Fruit fly (Drosophila melanogaster) whole organism, embryonic: ENCODE data around the gene Gr93a.
A peak's percentile ranks its signal among the peaks of the same experiment; 100 is the strongest.

Experiments
- Abd-B ChIP-seq: fragments of 200-800 bp; sonication (Bioruptor generic); optimal IDR thresholded peaks from 2 replicates; lab custom pipeline; 2018; ENCODE audit warnings: missing biosample characterization, mild to moderate bottlenecking, missing genetic modification characterization, moderate library complexity
- Adf1 ChIP-seq: fragments of 200-800 bp; sonication (Bioruptor generic); IDR thresholded peaks from 2 replicates; pipeline ENCODE4 v1.3.6; 2022; ENCODE audit warnings: missing biosample characterization, missing genetic modification characterization
- CG12299 ChIP-seq: fragments of 200-800 bp; sonication (Bioruptor generic); optimal IDR thresholded peaks from 2 replicates; lab custom pipeline; 2018; ENCODE audit warnings: missing biosample characterization, mild to moderate bottlenecking, missing genetic modification characterization
- CG1233 ChIP-seq: fragments of 200-800 bp; sonication (Bioruptor generic); optimal IDR thresholded peaks from 4 replicates; lab custom pipeline; 2018; ENCODE audit warnings: missing biosample characterization, mild to moderate bottlenecking, missing genetic modification characterization
- CG14667 ChIP-seq: fragments of 200-800 bp; sonication (Bioruptor generic); IDR thresholded peaks from 2 replicates; pipeline ENCODE4 v1.3.6; 2022; ENCODE audit warnings: missing biosample characterization, missing genetic modification characterization
- CG15696 ChIP-seq: fragments of 200-800 bp; sonication (Bioruptor generic); optimal IDR thresholded peaks from 2 replicates; lab custom pipeline; 2019; ENCODE audit warnings: missing biosample characterization, mild to moderate bottlenecking, missing genetic modification characterization, moderate library complexity
- CG17385 ChIP-seq: fragments of 200-800 bp; sonication (Bioruptor generic); optimal IDR thresholded peaks from 3 replicates; lab custom pipeline; 2018; ENCODE audit warnings: missing biosample characterization, mild to moderate bottlenecking, missing genetic modification characterization
- CG17568 ChIP-seq: fragments of 200-800 bp; sonication (Bioruptor generic); optimal IDR thresholded peaks from 2 replicates; lab custom pipeline; 2018; ENCODE audit warnings: missing biosample characterization, mild to moderate bottlenecking, missing genetic modification characterization, moderate library complexity
- CG17829 ChIP-seq: fragments of 200-800 bp; optimal IDR thresholded peaks from 2 replicates; lab custom pipeline; 2019; ENCODE audit warnings: missing biosample characterization, mild to moderate bottlenecking, missing genetic modification characterization, moderate library complexity
- CG18764 ChIP-seq: fragments of 200-800 bp; sonication (Bioruptor generic); optimal IDR thresholded peaks from 3 replicates; lab custom pipeline; 2016; ENCODE audit warnings: missing biosample characterization, missing genetic modification characterization
- CG32767 ChIP-seq: fragments of 200-800 bp; sonication (Bioruptor generic); IDR thresholded peaks from 2 replicates; pipeline ENCODE4 v1.3.6; 2022; ENCODE audit warnings: missing biosample characterization, missing genetic modification characterization
- CG3838 ChIP-seq: fragments of 200-800 bp; sonication (Bioruptor generic); optimal IDR thresholded peaks from 3 replicates; lab custom pipeline; 2016; ENCODE audit warnings: missing biosample characterization, missing genetic modification characterization
- CG4617 ChIP-seq: fragments of 200-800 bp; sonication (Bioruptor generic); optimal IDR thresholded peaks from 3 replicates; lab custom pipeline; 2016; ENCODE audit warnings: missing biosample characterization, missing genetic modification characterization, borderline replicate concordance
- CG4730 ChIP-seq: fragments of 200-800 bp; sonication (Bioruptor generic); IDR thresholded peaks from 2 replicates; pipeline ENCODE4 v1.3.6; 2022; ENCODE audit warnings: missing biosample characterization, missing genetic modification characterization
- CG6175 ChIP-seq: fragments of 200-800 bp; sonication (Bioruptor generic); IDR thresholded peaks from 3 replicates; pipeline ENCODE4 v1.3.6; 2022; ENCODE audit warnings: missing biosample characterization, missing genetic modification characterization
- CG7963 ChIP-seq: fragments of 200-800 bp; sonication (Bioruptor generic); IDR thresholded peaks from 3 replicates; pipeline ENCODE4 v1.3.6; 2022; ENCODE audit warnings: missing biosample characterization, missing genetic modification characterization; ENCODE audit not compliant: partially characterized antibody
- CG7987 ChIP-seq: fragments of 200-800 bp; sonication (Bioruptor generic); optimal IDR thresholded peaks from 2 replicates; lab custom pipeline; 2018; ENCODE audit warnings: missing biosample characterization, mild to moderate bottlenecking, missing genetic modification characterization, moderate library complexity
- CG9437 ChIP-seq: fragments of 200-800 bp; sonication (Bioruptor generic); optimal IDR thresholded peaks from 2 replicates; lab custom pipeline; 2018; ENCODE audit warnings: missing biosample characterization, mild to moderate bottlenecking, missing genetic modification characterization
- CTCF ChIP-seq: fragments of 200-800 bp; sonication (Bioruptor generic); optimal IDR thresholded peaks from 2 replicates; lab custom pipeline; 2017; ENCODE audit warnings: missing biosample characterization, mild to moderate bottlenecking, missing genetic modification characterization, moderate library complexity
- Dfd ChIP-seq, 2 experiments: fragments of >200 bp; optimal IDR thresholded peaks; 2 replicates each; lab custom pipeline; 2017; ENCODE audit warnings: missing biosample characterization in 2 of 2, missing genetic modification characterization in 2 of 2
- NK7.1 ChIP-seq: fragments of 200-800 bp; sonication (Bioruptor generic); optimal IDR thresholded peaks from 3 replicates; lab custom pipeline; 2016; ENCODE audit warnings: missing biosample characterization, missing genetic modification characterization
- Nf-YC ChIP-seq: fragments of 200-800 bp; optimal IDR thresholded peaks from 3 replicates; lab custom pipeline; 2019; ENCODE audit warnings: missing biosample characterization, mild to moderate bottlenecking, missing genetic modification characterization, moderate library complexity
- Opbp ChIP-seq: fragments of 200-800 bp; sonication (Bioruptor generic); IDR thresholded peaks from 3 replicates; pipeline ENCODE4 v1.3.6; 2022; ENCODE audit warnings: missing biosample characterization, missing genetic modification characterization; ENCODE audit not compliant: partially characterized antibody
- PHDP ChIP-seq: fragments of 200-800 bp; sonication (Bioruptor generic); optimal IDR thresholded peaks from 3 replicates; lab custom pipeline; 2018; ENCODE audit warnings: missing biosample characterization, mild to moderate bottlenecking, missing genetic modification characterization, moderate library complexity
- Rfx ChIP-seq: fragments of 200-800 bp; sonication (Bioruptor generic); IDR thresholded peaks from 2 replicates; pipeline ENCODE4 v1.3.6; 2022; ENCODE audit warnings: missing biosample characterization, missing genetic modification characterization
- Sry-β ChIP-seq: fragments of 200-800 bp; sonication (Bioruptor generic); optimal IDR thresholded peaks from 2 replicates; lab custom pipeline; 2018; ENCODE audit warnings: missing biosample characterization, mild to moderate bottlenecking, missing genetic modification characterization, moderate library complexity
- Taf1 ChIP-seq: fragments of 200-800 bp; sonication (Bioruptor generic); IDR thresholded peaks from 2 replicates; pipeline ENCODE4 v1.3.6; 2022; ENCODE audit warnings: missing biosample characterization, missing genetic modification characterization
- bcd ChIP-seq: fragments of 200-800 bp; sonication (Bioruptor generic); optimal IDR thresholded peaks from 2 replicates; lab custom pipeline; 2017; ENCODE audit warnings: missing biosample characterization, mild to moderate bottlenecking, missing genetic modification characterization
- bowl ChIP-seq: fragments of 200-800 bp; sonication (Bioruptor generic); IDR thresholded peaks from 2 replicates; pipeline ENCODE4 v1.3.6; 2022; ENCODE audit warnings: missing biosample characterization, missing genetic modification characterization
- bsh ChIP-seq, 2 experiments: fragments of 200-800 bp; sonication (Bioruptor generic); optimal IDR thresholded peaks; 2 replicates each; lab custom pipeline; 2017 to 2018; ENCODE audit warnings: mild to moderate bottlenecking in 2 of 2, missing biosample characterization in 2 of 2, missing genetic modification characterization in 2 of 2, moderate library complexity in 1 of 2
- cad ChIP-seq: fragments of >200 bp; optimal IDR thresholded peaks from 2 replicates; lab custom pipeline; 2017; ENCODE audit warnings: missing biosample characterization, missing genetic modification characterization
- esg ChIP-seq: fragments of 200-800 bp; sonication (Bioruptor generic); conservative IDR thresholded peaks from 2 replicates; pipeline ENCODE4 v1.3.6; 2022; ENCODE audit warnings: missing biosample characterization, missing genetic modification characterization
- ewg ChIP-seq: fragments of 200-800 bp; sonication (Bioruptor generic); optimal IDR thresholded peaks from 3 replicates; lab custom pipeline; 2017; ENCODE audit warnings: mild to moderate bottlenecking, missing biosample characterization, missing genetic modification reagents, missing genetic modification characterization
- eyg ChIP-seq: fragments of 200-800 bp; sonication (Bioruptor generic); optimal IDR thresholded peaks from 3 replicates; lab custom pipeline; 2016; ENCODE audit warnings: missing biosample characterization, missing genetic modification characterization
- grau ChIP-seq: fragments of 200-800 bp; optimal IDR thresholded peaks from 3 replicates; lab custom pipeline; 2019; ENCODE audit warnings: missing biosample characterization, mild to moderate bottlenecking, missing genetic modification characterization, moderate library complexity
- gro ChIP-seq: fragments of 200-800 bp; sonication (Bioruptor generic); optimal IDR thresholded peaks from 2 replicates; lab custom pipeline; 2016; ENCODE audit warnings: missing biosample characterization, missing genetic modification characterization
- jing ChIP-seq: fragments of 200-800 bp; sonication (Bioruptor generic); optimal IDR thresholded peaks from 2 replicates; lab custom pipeline; 2018; ENCODE audit warnings: missing biosample characterization, mild to moderate bottlenecking, missing genetic modification characterization
- nmo ChIP-seq: fragments of 200-800 bp; sonication (Bioruptor generic); optimal IDR thresholded peaks from 2 replicates; lab custom pipeline; 2018; ENCODE audit warnings: missing biosample characterization, mild to moderate bottlenecking, missing genetic modification characterization, moderate library complexity
- phol ChIP-seq: fragments of 200-800 bp; sonication (Bioruptor generic); optimal IDR thresholded peaks from 3 replicates; lab custom pipeline; 2018; ENCODE audit warnings: missing biosample characterization, mild to moderate bottlenecking, missing genetic modification characterization, moderate library complexity
- psq ChIP-seq: fragments of 200-800 bp; sonication (Bioruptor generic); optimal IDR thresholded peaks from 2 replicates; lab custom pipeline; 2017; ENCODE audit warnings: missing biosample characterization, missing genetic modification characterization
- ro ChIP-seq: fragments of 200-800 bp; sonication (Bioruptor generic); IDR thresholded peaks from 2 replicates; pipeline ENCODE4 v1.3.6; 2022; ENCODE audit warnings: missing biosample characterization, missing genetic modification characterization
- salm ChIP-seq: fragments of 200-800 bp; sonication (Bioruptor generic); optimal IDR thresholded peaks from 2 replicates; lab custom pipeline; 2018; ENCODE audit warnings: missing biosample characterization, mild to moderate bottlenecking, missing genetic modification characterization
- sisA ChIP-seq: fragments of 200-800 bp; sonication (Bioruptor generic); IDR thresholded peaks from 2 replicates; pipeline ENCODE4 v1.3.6; 2022; ENCODE audit warnings: missing biosample characterization, missing genetic modification characterization
- slbo ChIP-seq: fragments of 200-800 bp; sonication (Bioruptor generic); IDR thresholded peaks from 2 replicates; pipeline ENCODE4 v1.3.6; 2022; ENCODE audit warnings: missing biosample characterization, missing genetic modification characterization
- so ChIP-seq: fragments of 200-800 bp; sonication (Bioruptor generic); IDR thresholded peaks from 3 replicates; pipeline ENCODE4 v1.3.6; 2022; ENCODE audit warnings: missing biosample characterization, missing genetic modification characterization
- stc ChIP-seq: fragments of 200-800 bp; sonication (Bioruptor generic); IDR thresholded peaks from 2 replicates; pipeline ENCODE4 v1.3.6; 2022; ENCODE audit warnings: missing biosample characterization, missing genetic modification characterization
- sug ChIP-seq: fragments of 200-800 bp; optimal IDR thresholded peaks from 2 replicates; lab custom pipeline; 2019; ENCODE audit warnings: missing biosample characterization, mild to moderate bottlenecking, missing genetic modification characterization, moderate library complexity
- trem ChIP-seq: fragments of 200-800 bp; optimal IDR thresholded peaks from 3 replicates; lab custom pipeline; 2019; ENCODE audit warnings: missing biosample characterization, mild to moderate bottlenecking, missing genetic modification characterization, moderate library complexity
- zen ChIP-seq: fragments of 200-800 bp; sonication (Bioruptor generic); optimal IDR thresholded peaks from 3 replicates; lab custom pipeline; 2018; ENCODE audit warnings: missing biosample characterization, mild to moderate bottlenecking, missing genetic modification characterization, moderate library complexity
- zfh1 ChIP-seq: fragments of 200-800 bp; sonication (Bioruptor generic); IDR thresholded peaks from 3 replicates; pipeline ENCODE4 v1.3.6; 2022; ENCODE audit warnings: missing biosample characterization, missing genetic modification characterization

Gene Gr93a

DNA sequence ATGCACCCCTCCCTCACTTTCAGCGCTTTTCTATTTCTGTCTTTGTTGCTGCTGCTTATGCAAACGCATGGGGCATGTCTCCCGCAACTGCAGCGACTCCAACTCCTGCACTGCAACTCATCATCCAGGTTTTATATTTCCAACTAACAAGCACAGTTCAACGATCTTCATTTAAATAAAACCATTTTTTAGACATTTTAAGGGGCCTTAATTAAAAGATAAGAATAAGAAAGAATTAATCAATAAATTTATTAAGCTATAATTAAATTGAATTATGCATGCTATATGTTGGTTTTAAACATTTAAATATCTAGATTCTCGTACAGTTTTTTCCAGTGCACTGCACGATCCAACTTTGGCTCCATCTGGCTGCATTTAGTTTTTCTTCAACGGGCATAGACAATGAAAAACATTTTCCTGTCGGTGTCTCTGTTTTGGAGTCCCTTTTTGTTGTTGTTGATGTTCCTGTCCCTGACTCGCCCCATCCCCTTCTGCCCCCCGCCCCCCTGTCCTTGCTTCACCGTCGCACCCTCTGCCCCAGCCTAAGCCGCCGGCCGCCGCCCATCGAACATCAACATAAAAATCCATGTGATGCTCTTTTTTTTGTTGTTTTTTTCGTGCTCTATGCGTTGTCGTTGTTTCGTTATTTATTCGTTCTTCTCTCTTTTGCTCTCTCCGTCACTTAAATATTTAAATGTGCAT lies 3.4 kb upstream of the Gr93a start (continued):
- TF ChIP-seq eyg = no peak
- TF ChIP-seq Abd-B = peak; percentile 49
- 0 out of 2 replicates have a peak, but pooled peaks have one; percentile 37 for TF ChIP-seq CG32767
- peak; percentile 43; the same call in 1 of the 3 replicates for TF ChIP-seq so (GFP tag; lab: Robert Waterston, UW)
- TF ChIP-seq esg (GFP tag; lab: Robert Waterston, UW) = no peak
- peak; percentile 89 for TF ChIP-seq phol (tag; lab: Kevin White, UChicago)
- TF ChIP-seq bcd (GFP tag; lab: Kevin White, UChicago) = peak; percentile 59
- TF ChIP-seq bowl (GFP tag; lab: Robert Waterston, UW) = no peak
- peak; percentile 65 for TF ChIP-seq CG12299 (tag; lab: Kevin White, UChicago)
- TF ChIP-seq NK7.1 = no peak
- TF ChIP-seq CG15696 = peak; percentile 82
- no peak for TF ChIP-seq gro (GFP tag; lab: Kevin White, UChicago)
- peak; percentile 92 for TF ChIP-seq trem
- TF ChIP-seq grau (tag; lab: Kevin White, UChicago) = peak; percentile 79
- peak; percentile 27 for TF ChIP-seq CG18764 (GFP tag; lab: Kevin White, UChicago)
- peak; percentile 35; the same call in 1 of the 2 replicates for TF ChIP-seq CG14667
- no peak for TF ChIP-seq Nf-YC
- TF ChIP-seq PHDP (tag; lab: Kevin White, UChicago) = peak; percentile 78
- peak; percentile 55; the same call in 2 of the 3 replicates for TF ChIP-seq zfh1 (GFP tag; lab: Robert Waterston, UW)
- peak; percentile 91 for TF ChIP-seq nmo
- TF ChIP-seq CG4730 (GFP tag; lab: Robert Waterston, UW) = peak; percentile 37; the same call in 1 of the 2 replicates
- TF ChIP-seq CG17568 (GFP tag; lab: Kevin White, UChicago) = peak; percentile 21
- TF ChIP-seq CG9437 (GFP tag; lab: Kevin White, UChicago) = peak; percentile 49
- TF ChIP-seq Adf1 (GFP tag; lab: Robert Waterston, UW) = no peak
- TF ChIP-seq Rfx (GFP tag; lab: Robert Waterston, UW) = no peak
- TF ChIP-seq CG6175 (GFP tag; lab: Robert Waterston, UW) = no peak
- no peak for TF ChIP-seq sug (tag; lab: Kevin White, UChicago)
- TF ChIP-seq ro (GFP tag; lab: Robert Waterston, UW) = peak; percentile 35; the same call in 1 of the 2 replicates
- no peak for TF ChIP-seq cad (GFP tag; lab: Kevin White, UChicago)
- peak; percentile 14; the same call in 1 of the 3 replicates for TF ChIP-seq Opbp (GFP tag; lab: Robert Waterston, UW)
- TF ChIP-seq psq (GFP tag; lab: Kevin White, UChicago) = peak; percentile 31
- peak; percentile 61 for TF ChIP-seq sisA (GFP tag; lab: Robert Waterston, UW)
- peak; percentile 61 for TF ChIP-seq ewg (GFP tag; lab: Kevin White, UChicago)
- TF ChIP-seq CG1233 = peak; percentile 26
- peak; percentile 94 for TF ChIP-seq CG17829 (tag; lab: Kevin White, UChicago)
- peak; percentile 19 for TF ChIP-seq CG4617 (GFP tag; lab: Kevin White, UChicago)
- no peak for TF ChIP-seq CG3838 (GFP tag; lab: Kevin White, UChicago)
- peak; percentile 12 for TF ChIP-seq CTCF (GFP tag; lab: Kevin White, UChicago)
- TF ChIP-seq CG17385 (GFP tag; lab: Kevin White, UChicago) = peak; percentile 53
- TF ChIP-seq Taf1 (GFP tag; lab: Robert Waterston, UW) = no peak
- no peak for TF ChIP-seq slbo (GFP tag; lab: Robert Waterston, UW)
- TF ChIP-seq Dfd (GFP tag; optimal IDR thresholded peaks at IDR 0.05; lab: Kevin White, UChicago) = no peak
- TF ChIP-seq zen (tag; lab: Kevin White, UChicago) = peak; percentile 63
- TF ChIP-seq CG7987 (GFP tag; lab: Kevin White, UChicago) = no peak
- peak; percentile 48; the same call in 1 of the 2 replicates for TF ChIP-seq stc (GFP tag; lab: Robert Waterston, UW)
- TF ChIP-seq jing (GFP tag; lab: Kevin White, UChicago) = peak; percentile 39
- TF ChIP-seq salm = peak; percentile 56
- TF ChIP-seq CG7963 = no peak
- TF ChIP-seq bsh (GFP tag; optimal IDR thresholded peaks at IDR 0.05; lab: Kevin White, UChicago) = peak; percentile 87 to 96
- TF ChIP-seq Sry-β (GFP tag; lab: Kevin White, UChicago) = peak; percentile 6
